Worm (Caenorhabditis elegans) whole organism, L4/young adult: ENCODE data around the gene C44C1.6.

ENCODE experiments used
- dao-5 ChIP-seq: sonication (generic microtip); optimal IDR thresholded peaks from 2 replicates; lab custom pipeline; 2016; ENCODE audit warnings: missing genotype, missing genetic modification characterization, moderate library complexity, missing compliant biosample characterization
- him-1 ChIP-seq: sonication (generic microtip); optimal IDR thresholded peaks from 2 replicates; lab custom pipeline; 2016; ENCODE audit warnings: missing genotype, missing genetic modification reagents, missing genetic modification characterization, missing compliant biosample characterization

ce11 chrX:933504-933903, 36.6 kb downstream of the C44C1.6 start, which contains the start of gene F35H12.1:
- TF ChIP-seq dao-5 (tag; lab: Kevin White, UChicago) (no peak), him-1 (tag; lab: Kevin White, UChicago) (no peak)
